Fruit fly (Drosophila melanogaster) whole organism, wandering third instar larva: ENCODE data around the gene Jon74E.

Source experiments
- CG9705 ChIP-seq: fragments of 200-800 bp; sonication (Bioruptor generic); optimal IDR thresholded peaks from 2 replicates; lab custom pipeline; 2018; ENCODE audit warnings: missing biosample characterization, mild to moderate bottlenecking, missing genetic modification characterization
- Mio ChIP-seq: sonication (Bioruptor generic); optimal IDR thresholded peaks from 2 replicates; lab custom pipeline; 2016; ENCODE audit warnings: missing biosample characterization, missing genetic modification characterization
- fru ChIP-seq: fragments of 200-800 bp; sonication (Bioruptor generic); optimal IDR thresholded peaks from 3 replicates; lab custom pipeline; 2016; ENCODE audit warnings: missing biosample characterization, mild to moderate bottlenecking, missing genetic modification characterization

DNA sequence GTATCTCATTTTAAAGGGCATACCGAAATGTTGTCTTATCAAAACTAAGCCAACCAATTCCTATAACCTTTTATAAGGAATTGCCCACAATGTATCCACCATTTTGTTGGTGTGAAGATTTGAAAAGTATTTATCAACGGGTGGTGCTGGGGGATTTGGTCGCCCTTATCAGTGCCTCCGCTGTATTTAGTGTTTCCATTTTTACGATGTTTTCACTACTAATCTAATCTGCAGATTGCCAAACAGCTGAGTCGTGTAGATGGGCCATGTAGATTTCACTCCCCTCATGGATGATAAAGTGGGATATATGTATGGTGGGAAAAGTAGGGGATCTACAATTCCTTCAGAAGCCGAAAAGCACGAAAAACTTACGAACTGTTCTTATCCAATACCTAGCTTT, 17.5 kb downstream of the Jon74E start:
- no peak for TF ChIP-seq Mio
- no peak for TF ChIP-seq CG9705 (GFP tag; lab: Kevin White, UChicago)
- TF ChIP-seq fru: no peak
